Fruit fly (Drosophila melanogaster): Measurements from ENCODE around the gene msl-1.

DNA sequence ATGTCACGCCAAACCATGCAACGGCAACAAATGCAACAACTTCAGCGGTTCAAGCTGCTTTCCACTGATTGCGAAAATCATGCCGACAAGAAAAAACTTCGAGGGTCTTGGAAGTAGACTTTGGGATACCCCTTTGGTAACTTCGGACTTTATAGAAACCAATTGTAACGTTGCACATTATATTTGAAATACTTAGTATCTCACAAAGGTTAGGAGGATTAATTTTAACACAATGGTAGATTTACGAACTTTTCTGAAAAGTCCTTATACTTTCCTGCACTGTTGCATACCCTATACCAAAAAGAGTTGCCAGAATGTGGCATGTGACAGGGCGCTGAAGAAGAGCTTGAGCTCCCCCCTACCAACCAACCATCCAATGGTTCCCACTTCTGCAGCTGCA lies 43.1 kb downstream of the msl-1 start:
- no peak for TF ChIP-seq CTCF (optimal IDR thresholded peaks at IDR 0.05)
- no peak for TF ChIP-seq CG8478 (optimal IDR thresholded peaks at IDR 0.05)
